Fruit fly (Drosophila melanogaster) whole organism, embryonic: ENCODE results near the gene CG9393.
A peak's percentile ranks its signal among the peaks of the same experiment; 100 is the strongest.

Experiments used
- Antp ChIP-seq: fragments of 200-800 bp; sonication (Bioruptor generic); optimal IDR thresholded peaks from 3 replicates; lab custom pipeline; 2016; ENCODE audit warnings: missing biosample characterization, missing genetic modification characterization
- Atf6 ChIP-seq: fragments of 200-800 bp; sonication (Bioruptor generic); IDR thresholded peaks from 2 replicates; pipeline ENCODE4 v1.3.6; 2022; ENCODE audit warnings: missing biosample characterization, missing genetic modification characterization
- CG10209 ChIP-seq: fragments of 200-800 bp; sonication (Bioruptor generic); optimal IDR thresholded peaks from 3 replicates; lab custom pipeline; 2017; ENCODE audit warnings: missing biosample characterization, mild to moderate bottlenecking, missing genetic modification characterization, missing genetic modification reagents
- CG10462 ChIP-seq: fragments of 200-800 bp; sonication (Bioruptor generic); optimal IDR thresholded peaks from 2 replicates; lab custom pipeline; 2016; ENCODE audit warnings: missing biosample characterization, missing genetic modification characterization
- CG10654 ChIP-seq: fragments of 200-800 bp; sonication (Bioruptor generic); optimal IDR thresholded peaks from 2 replicates; lab custom pipeline; 2016; ENCODE audit warnings: missing biosample characterization, missing genetic modification characterization
- CG10979 ChIP-seq: fragments of 200-800 bp; sonication (Bioruptor generic); optimal IDR thresholded peaks from 2 replicates; lab custom pipeline; 2018; ENCODE audit warnings: missing biosample characterization, mild to moderate bottlenecking, missing genetic modification characterization, moderate library complexity
- CG14860 ChIP-seq: fragments of 200-800 bp; sonication (Bioruptor generic); IDR thresholded peaks from 3 replicates; pipeline ENCODE4 v1.3.6; 2022; ENCODE audit warnings: missing biosample characterization, missing genetic modification characterization; ENCODE audit not compliant: partially characterized antibody
- CG17568 ChIP-seq: fragments of 200-800 bp; sonication (Bioruptor generic); optimal IDR thresholded peaks from 2 replicates; lab custom pipeline; 2018; ENCODE audit warnings: missing biosample characterization, mild to moderate bottlenecking, missing genetic modification characterization, moderate library complexity
- CG17829 ChIP-seq: fragments of 200-800 bp; optimal IDR thresholded peaks from 2 replicates; lab custom pipeline; 2019; ENCODE audit warnings: missing biosample characterization, mild to moderate bottlenecking, missing genetic modification characterization, moderate library complexity
- CG18764 ChIP-seq: fragments of 200-800 bp; sonication (Bioruptor generic); optimal IDR thresholded peaks from 3 replicates; lab custom pipeline; 2016; ENCODE audit warnings: missing biosample characterization, missing genetic modification characterization
- CG2875 ChIP-seq: fragments of 200-800 bp; sonication (Bioruptor generic); optimal IDR thresholded peaks from 2 replicates; lab custom pipeline; 2017; ENCODE audit warnings: missing biosample characterization, mild to moderate bottlenecking, missing genetic modification characterization, missing genetic modification reagents
- CG3407 ChIP-seq: fragments of 200-800 bp; sonication (Bioruptor generic); optimal IDR thresholded peaks from 2 replicates; lab custom pipeline; 2018; ENCODE audit warnings: missing biosample characterization, mild to moderate bottlenecking, missing genetic modification characterization
- CG34376 ChIP-seq: fragments of 200-800 bp; sonication (Bioruptor generic); optimal IDR thresholded peaks from 2 replicates; lab custom pipeline; 2018; ENCODE audit warnings: missing biosample characterization, mild to moderate bottlenecking, missing genetic modification characterization
- CG43689 ChIP-seq: fragments of 200-800 bp; sonication (Bioruptor generic); IDR thresholded peaks from 2 replicates; pipeline ENCODE4 v1.3.6; 2022; ENCODE audit warnings: missing biosample characterization, missing genetic modification characterization
- CG6813 ChIP-seq: fragments of 200-800 bp; sonication (Bioruptor generic); optimal IDR thresholded peaks from 2 replicates; lab custom pipeline; 2017; ENCODE audit warnings: missing biosample characterization, missing genetic modification characterization, mild to moderate bottlenecking, moderate library complexity, missing genetic modification reagents
- CG8765 ChIP-seq: fragments of 200-800 bp; sonication (Bioruptor generic); IDR thresholded peaks from 2 replicates; pipeline ENCODE4 v1.3.6; 2022; ENCODE audit warnings: missing biosample characterization, missing genetic modification characterization
- CG8944 ChIP-seq: fragments of 200-800 bp; sonication (Bioruptor generic); optimal IDR thresholded peaks from 3 replicates; lab custom pipeline; 2016; ENCODE audit warnings: missing biosample characterization, missing genetic modification characterization
- Camta ChIP-seq: fragments of 200-800 bp; sonication (Bioruptor generic); optimal IDR thresholded peaks from 2 replicates; lab custom pipeline; 2016; ENCODE audit warnings: missing biosample characterization, missing genetic modification characterization
- Ets97D ChIP-seq: fragments of 200-800 bp; sonication (Bioruptor generic); optimal IDR thresholded peaks from 3 replicates; lab custom pipeline; 2016; ENCODE audit warnings: missing biosample characterization, missing genetic modification characterization
- Fer3 ChIP-seq: fragments of 200-800 bp; sonication (Bioruptor generic); optimal IDR thresholded peaks from 2 replicates; lab custom pipeline; 2018; ENCODE audit warnings: missing biosample characterization, mild to moderate bottlenecking, missing genetic modification characterization, moderate library complexity
- HLHmδ ChIP-seq: fragments of 200-800 bp; sonication (Bioruptor generic); optimal IDR thresholded peaks from 2 replicates; lab custom pipeline; 2018; ENCODE audit warnings: missing biosample characterization, mild to moderate bottlenecking, missing genetic modification characterization, moderate library complexity
- Hand ChIP-seq: fragments of 200-800 bp; sonication (Bioruptor generic); optimal IDR thresholded peaks from 2 replicates; lab custom pipeline; 2017; ENCODE audit warnings: mild to moderate bottlenecking, missing biosample characterization, missing genetic modification reagents, missing genetic modification characterization
- HmgZ ChIP-seq: fragments of 200-800 bp; sonication (Bioruptor generic); optimal IDR thresholded peaks from 2 replicates; lab custom pipeline; 2018; ENCODE audit warnings: missing biosample characterization, mild to moderate bottlenecking, missing genetic modification characterization
- Hr78 ChIP-seq, 2 experiments: fragments of 200-800 bp in 1 of 2; fragments of >200 bp in 1 of 2; sonication (Bioruptor generic) in 1 of 2; optimal IDR thresholded peaks; 2 replicates each; lab custom pipeline; 2017 to 2019; ENCODE audit warnings: missing biosample characterization in 2 of 2, missing genetic modification characterization in 2 of 2, mild to moderate bottlenecking in 1 of 2, moderate library complexity in 1 of 2
- Lhr ChIP-seq: fragments of 200-800 bp; sonication (Bioruptor generic); optimal IDR thresholded peaks from 3 replicates; lab custom pipeline; 2017; ENCODE audit warnings: mild to moderate bottlenecking, missing biosample characterization, missing genetic modification reagents, missing genetic modification characterization
- NK7.1 ChIP-seq: fragments of 200-800 bp; sonication (Bioruptor generic); optimal IDR thresholded peaks from 3 replicates; lab custom pipeline; 2016; ENCODE audit warnings: missing biosample characterization, missing genetic modification characterization
- NfI ChIP-seq: fragments of 200-800 bp; sonication (Bioruptor generic); optimal IDR thresholded peaks from 3 replicates; lab custom pipeline; 2018; ENCODE audit warnings: missing biosample characterization, mild to moderate bottlenecking, missing genetic modification characterization, moderate library complexity
- Optix ChIP-seq: fragments of 200-800 bp; sonication (Bioruptor generic); IDR thresholded peaks from 3 replicates; pipeline ENCODE4 v1.3.6; 2022; ENCODE audit warnings: missing biosample characterization, missing genetic modification characterization
- Usf ChIP-seq: fragments of 200-800 bp; sonication (Bioruptor generic); optimal IDR thresholded peaks from 2 replicates; lab custom pipeline; 2017; ENCODE audit warnings: missing genotype, missing biosample characterization, missing genetic modification characterization
- ase ChIP-seq: fragments of 200-800 bp; sonication (Bioruptor generic); IDR thresholded peaks from 3 replicates; pipeline ENCODE4 v1.3.6; 2022; ENCODE audit warnings: missing biosample characterization, missing genetic modification characterization
- az2 ChIP-seq: fragments of 200-800 bp; sonication (Bioruptor generic); optimal IDR thresholded peaks from 3 replicates; lab custom pipeline; 2016; ENCODE audit warnings: missing biosample characterization, missing genetic modification characterization
- cas ChIP-seq: fragments of 200-800 bp; sonication (Bioruptor generic); IDR thresholded peaks from 2 replicates; pipeline ENCODE4 v1.3.6; 2022; ENCODE audit warnings: missing biosample characterization, missing genetic modification characterization
- dan ChIP-seq: fragments of 200-800 bp; sonication (Bioruptor generic); IDR thresholded peaks from 2 replicates; pipeline ENCODE4 v1.3.6; 2022; ENCODE audit warnings: missing biosample characterization, missing genetic modification characterization
- danr ChIP-seq: fragments of 200-800 bp; sonication (Bioruptor generic); IDR thresholded peaks from 2 replicates; pipeline ENCODE4 v1.3.6; 2022; ENCODE audit warnings: missing biosample characterization, missing genetic modification characterization
- dysf ChIP-seq: fragments of 200-800 bp; sonication (Bioruptor generic); IDR thresholded peaks from 3 replicates; pipeline ENCODE4 v1.3.6; 2022; ENCODE audit warnings: missing biosample characterization, missing genetic modification characterization
- gfzf ChIP-seq: fragments of 200-800 bp; sonication (Bioruptor generic); optimal IDR thresholded peaks from 2 replicates; lab custom pipeline; 2016; ENCODE audit warnings: missing biosample characterization, mild to moderate bottlenecking, missing genetic modification characterization, moderate library complexity
- gsb ChIP-seq: fragments of 200-800 bp; sonication (Bioruptor generic); IDR thresholded peaks from 2 replicates; pipeline ENCODE4 v1.3.6; 2022; ENCODE audit warnings: missing biosample characterization, missing genetic modification characterization
- hbn ChIP-seq: fragments of 200-800 bp; sonication (Bioruptor generic); IDR thresholded peaks from 2 replicates; pipeline ENCODE4 v1.3.6; 2022; ENCODE audit warnings: missing biosample characterization, missing genetic modification characterization; ENCODE audit not compliant: partially characterized antibody
- luna ChIP-seq: fragments of 200-800 bp; sonication (Bioruptor generic); optimal IDR thresholded peaks from 2 replicates; lab custom pipeline; 2016; ENCODE audit warnings: missing biosample characterization, missing genetic modification characterization
- prd ChIP-seq, 3 experiments: fragments of >200 bp in 2 of 3; fragments of 200-800 bp in 1 of 3; sonication (Bioruptor generic) in 1 of 3; optimal IDR thresholded peaks in 2 of 3; IDR thresholded peaks in 1 of 3; 2 replicates in 2 of 3; 3 replicates in 1 of 3; pipeline versions ENCODE4 v1.3.6 to Lab custom; 2017 to 2022; ENCODE audit warnings: missing biosample characterization in 1 of 3, missing genetic modification characterization in 1 of 3
- repo ChIP-seq: fragments of 200-800 bp; sonication (Bioruptor generic); optimal IDR thresholded peaks from 2 replicates; lab custom pipeline; 2016; ENCODE audit warnings: missing biosample characterization, missing genetic modification characterization
- ro ChIP-seq: fragments of 200-800 bp; sonication (Bioruptor generic); IDR thresholded peaks from 2 replicates; pipeline ENCODE4 v1.3.6; 2022; ENCODE audit warnings: missing biosample characterization, missing genetic modification characterization
- row ChIP-seq: fragments of 200-800 bp; sonication (Bioruptor generic); IDR thresholded peaks from 3 replicates; pipeline ENCODE4 v1.3.6; 2022; ENCODE audit warnings: missing biosample characterization, missing genetic modification characterization
- shn ChIP-seq: fragments of 200-800 bp; sonication (Bioruptor generic); optimal IDR thresholded peaks from 3 replicates; lab custom pipeline; 2016; ENCODE audit warnings: missing biosample characterization, missing genetic modification characterization
- toy ChIP-seq: fragments of 200-800 bp; sonication (Bioruptor generic); IDR thresholded peaks from 2 replicates; pipeline ENCODE4 v1.3.6; 2022; ENCODE audit warnings: missing biosample characterization, missing genetic modification characterization
- unc-4 ChIP-seq: fragments of 200-800 bp; sonication (Bioruptor generic); IDR thresholded peaks from 2 replicates; pipeline ENCODE4 v1.3.6; 2022; ENCODE audit warnings: missing biosample characterization, missing genetic modification characterization; ENCODE audit not compliant: partially characterized antibody
- zen ChIP-seq: fragments of 200-800 bp; sonication (Bioruptor generic); optimal IDR thresholded peaks from 3 replicates; lab custom pipeline; 2018; ENCODE audit warnings: missing biosample characterization, mild to moderate bottlenecking, missing genetic modification characterization, moderate library complexity
- zf30C ChIP-seq: fragments of 200-800 bp; sonication (Bioruptor generic); optimal IDR thresholded peaks from 3 replicates; lab custom pipeline; 2018; ENCODE audit warnings: missing biosample characterization, mild to moderate bottlenecking, missing genetic modification characterization

CG9393 gene

DNA sequence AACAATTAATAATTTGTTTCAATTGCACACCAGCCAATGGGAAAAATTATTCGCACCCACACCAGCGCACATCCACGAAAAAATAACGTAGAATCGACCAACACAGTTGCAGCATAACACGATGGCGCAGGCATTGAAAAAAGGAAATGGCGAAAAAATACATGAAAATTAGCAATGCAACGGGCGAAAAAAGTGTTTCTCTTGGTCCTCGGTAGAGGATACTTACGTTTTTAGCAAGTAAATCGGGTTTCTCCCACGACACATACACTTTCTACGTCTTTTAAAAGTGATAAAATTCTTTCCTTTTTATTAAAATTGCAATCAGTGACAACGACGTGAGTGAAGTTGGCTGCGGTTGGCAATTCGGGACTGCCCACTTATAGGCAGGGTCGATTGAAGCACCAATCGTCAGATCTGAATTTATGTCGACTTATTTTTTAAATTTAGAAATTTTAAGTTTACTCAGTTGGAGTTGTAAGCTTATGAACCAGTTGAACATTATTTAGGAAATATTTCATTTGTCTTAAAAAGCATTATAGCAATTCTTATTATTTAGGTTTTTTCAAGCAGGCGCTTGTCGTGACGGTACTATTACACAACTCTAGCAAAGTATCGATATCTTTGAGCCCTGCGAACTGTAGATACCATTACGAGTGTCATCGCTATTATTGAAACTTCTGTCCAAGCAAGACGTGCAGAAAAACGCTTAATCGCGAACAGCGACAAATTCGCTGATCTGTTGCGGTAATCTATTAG is 14.1 kb upstream of the CG9393 start, which contains the start of the genes Kap-alpha3 and Son (continued):
- TF ChIP-seq Optix: peak; percentile 86
- TF ChIP-seq CG3407 (GFP tag; lab: Kevin White, UChicago): peak; percentile 93
- TF ChIP-seq luna (GFP tag; lab: Kevin White, UChicago): peak; percentile 63
- TF ChIP-seq CG10979 (tag; lab: Kevin White, UChicago): peak; percentile 79
- TF ChIP-seq gsb: peak; percentile 68
- peak; percentile 91 for TF ChIP-seq Antp (GFP tag; lab: Kevin White, UChicago)
- TF ChIP-seq cas: peak; percentile 70; the same call in 1 of the 2 replicates
- peak; percentile 48 for TF ChIP-seq zf30C (GFP tag; lab: Kevin White, UChicago)
- peak; percentile 83 for TF ChIP-seq zen
- peak; percentile 93 for TF ChIP-seq CG8944 (GFP tag; lab: Kevin White, UChicago)
- TF ChIP-seq NK7.1: peak; percentile 92
- no peak for TF ChIP-seq dan (GFP tag; lab: Robert Waterston, UW)
- TF ChIP-seq CG34376 (GFP tag; lab: Kevin White, UChicago): peak; percentile 98
- peak; percentile 88 for TF ChIP-seq CG17568
- TF ChIP-seq Hand (GFP tag; lab: Kevin White, UChicago): peak; percentile 82
- peak; percentile 70 for TF ChIP-seq CG43689 (GFP tag; lab: Robert Waterston, UW)
- TF ChIP-seq toy (GFP tag; lab: Robert Waterston, UW): peak; percentile 69; the same call in 1 of the 2 replicates
- peak; percentile 85 for TF ChIP-seq hbn (GFP tag; lab: Robert Waterston, UW)
- TF ChIP-seq repo (GFP tag; lab: Kevin White, UChicago): peak; percentile 87
- TF ChIP-seq CG6813 (GFP tag; lab: Kevin White, UChicago): peak; percentile 85
- TF ChIP-seq Ets97D: peak; percentile 99
- peak; percentile 73 for TF ChIP-seq CG8765 (GFP tag; lab: Robert Waterston, UW)
- peak; percentile 47 for TF ChIP-seq gfzf (GFP tag; lab: Kevin White, UChicago)
- TF ChIP-seq CG10209 (GFP tag; lab: Kevin White, UChicago): peak; percentile 93
- TF ChIP-seq unc-4 (GFP tag; lab: Robert Waterston, UW): peak; percentile 85
- peak; percentile 86 for TF ChIP-seq CG2875 (GFP tag; lab: Kevin White, UChicago)
- peak; percentile 96 for TF ChIP-seq shn (GFP tag; lab: Kevin White, UChicago)
- TF ChIP-seq Hr78 (GFP tag; optimal IDR thresholded peaks at IDR 0.05; lab: Kevin White, UChicago): peak in 1 of 2 experiments; percentile 54
- peak; percentile 72 for TF ChIP-seq danr (GFP tag; lab: Robert Waterston, UW)
- no peak for TF ChIP-seq prd (optimal IDR thresholded peaks at IDR 0.05; lab: Kevin White, UChicago)
- TF ChIP-seq prd (GFP tag; IDR thresholded peaks at IDR 0.05; lab: Robert Waterston, UW): peak; percentile 89
- TF ChIP-seq ase (GFP tag; lab: Robert Waterston, UW): peak; percentile 84
- peak; percentile 95 for TF ChIP-seq row (GFP tag; lab: Robert Waterston, UW)
- TF ChIP-seq CG17829 (tag; lab: Kevin White, UChicago): peak; percentile 90
- peak; percentile 97 for TF ChIP-seq NfI (GFP tag; lab: Kevin White, UChicago)
- peak; percentile 93 for TF ChIP-seq Lhr (GFP tag; lab: Kevin White, UChicago)
- TF ChIP-seq Atf6 (GFP tag; lab: Robert Waterston, UW): peak; percentile 86
- TF ChIP-seq CG14860 (GFP tag; lab: Robert Waterston, UW): peak; percentile 81
- peak; percentile 47; the same call in 1 of the 2 replicates for TF ChIP-seq ro (GFP tag; lab: Robert Waterston, UW)
- TF ChIP-seq CG10654: peak; percentile 90
- TF ChIP-seq Usf (GFP tag; lab: Kevin White, UChicago): peak; percentile 84
- TF ChIP-seq az2 (GFP tag; lab: Kevin White, UChicago): peak; percentile 83
- peak; percentile 88 for TF ChIP-seq dysf (GFP tag; lab: Robert Waterston, UW)
- TF ChIP-seq Camta: peak; percentile 95
- peak; percentile 97 for TF ChIP-seq HLHmδ (GFP tag; lab: Kevin White, UChicago)
- TF ChIP-seq HmgZ (tag; lab: Kevin White, UChicago): peak; percentile 95
- peak; percentile 79 for TF ChIP-seq CG10462
- TF ChIP-seq Fer3 (tag; lab: Kevin White, UChicago): peak; percentile 93
- TF ChIP-seq CG18764 (GFP tag; lab: Kevin White, UChicago): peak; percentile 89
